Worm (Caenorhabditis elegans) whole organism, L4 larva: ENCODE data around the gene F10D7.3.

ENCODE experiments used
- F26F4.8 ChIP-seq: fragments of 200-800 bp; sonication (Bioruptor generic); conservative IDR thresholded peaks from 2 replicates; pipeline ENCODE4 v1.3.6; 2022; ENCODE audit warnings: missing genetic modification characterization, missing compliant biosample characterization
- F49E8.2 ChIP-seq: sonication (generic microtip); optimal IDR thresholded peaks from 2 replicates; lab custom pipeline; 2016; ENCODE audit warnings: missing compliant biosample characterization, mild to moderate bottlenecking, missing genetic modification characterization, borderline replicate concordance
- T26A8.4 ChIP-seq: fragments of 200-800 bp; sonication (Bioruptor generic); IDR thresholded peaks from 2 replicates; pipeline ENCODE4 v1.3.6; 2022; ENCODE audit warnings: missing genetic modification characterization, missing compliant biosample characterization
- ZK337.2 ChIP-seq: fragments of 200-800 bp; sonication (Bioruptor generic); IDR thresholded peaks from 2 replicates; pipeline ENCODE4 v1.3.6; 2022; ENCODE audit warnings: missing genetic modification reagents, missing genetic modification characterization, missing compliant biosample characterization
- ama-1 ChIP-seq: fragments of 150-350 bp; optimal IDR thresholded peaks from 2 replicates; lab custom pipeline; 2014; ENCODE audit warnings: inconsistent platforms, mixed read lengths
- arid-1 ChIP-seq: fragments of 200-800 bp; sonication (Bioruptor generic); conservative IDR thresholded peaks from 2 replicates; pipeline ENCODE4 v1.3.6; 2022; ENCODE audit warnings: missing genetic modification reagents, missing genetic modification characterization, missing compliant biosample characterization
- daf-12 ChIP-seq: fragments of 150-350 bp; optimal IDR thresholded peaks from 2 replicates; lab custom pipeline; 2014; ENCODE audit warnings: missing biosample characterization, missing genetic modification reagents, missing genetic modification characterization
- daf-16 ChIP-seq, 3 experiments: sonication (generic microtip); optimal IDR thresholded peaks; 2 replicates each; lab custom pipeline; 2016 to 2017; ENCODE audit warnings: missing genetic modification characterization in 3 of 3, missing genetic modification reagents in 3 of 3, mild to moderate bottlenecking in 2 of 3, missing compliant biosample characterization in 2 of 3, missing biosample characterization in 1 of 3, moderate library complexity in 1 of 3
- dmd-8 ChIP-seq: fragments of 200-800 bp; sonication (Bioruptor generic); IDR thresholded peaks from 2 replicates; pipeline ENCODE4 v1.3.6; 2022; ENCODE audit warnings: missing genetic modification characterization, missing compliant biosample characterization
- dpl-1 ChIP-seq: fragments of 150-350 bp; optimal IDR thresholded peaks from 2 replicates; lab custom pipeline; 2014; ENCODE audit warnings: missing biosample characterization, missing genetic modification reagents, missing genetic modification characterization
- egl-43 ChIP-seq: fragments of 200-800 bp; sonication (Bioruptor generic); IDR thresholded peaks from 2 replicates; pipeline ENCODE4 v1.3.6; 2022; ENCODE audit warnings: missing genetic modification reagents, missing genetic modification characterization, missing compliant biosample characterization
- gei-8 ChIP-seq: fragments of 200-800 bp; sonication (Bioruptor generic); optimal IDR thresholded peaks from 2 replicates; lab custom pipeline; 2018; ENCODE audit warnings: mild to moderate bottlenecking, missing genetic modification characterization, missing compliant biosample characterization
- hif-1 ChIP-seq, 2 experiments: sonication (generic microtip); optimal IDR thresholded peaks; 2 replicates each; lab custom pipeline; 2016 to 2017; ENCODE audit warnings: missing compliant biosample characterization in 2 of 2, missing genetic modification characterization in 2 of 2, missing genetic modification reagents in 2 of 2, missing genotype in 2 of 2, mild to moderate bottlenecking in 1 of 2
- hlh-11 ChIP-seq: fragments of 200-800 bp; sonication (Bioruptor generic); optimal IDR thresholded peaks from 2 replicates; lab custom pipeline; 2018; ENCODE audit warnings: mild to moderate bottlenecking, missing genetic modification characterization, missing compliant biosample characterization
- hlh-30 ChIP-seq: sonication (generic microtip); optimal IDR thresholded peaks from 2 replicates; lab custom pipeline; 2017; ENCODE audit warnings: antibody characterized with exemption, mild to moderate bottlenecking, missing genetic modification characterization, missing compliant biosample characterization; ENCODE audit not compliant: insufficient read depth
- hmg-1.1 ChIP-seq: fragments of 200-800 bp; sonication (Bioruptor generic); IDR thresholded peaks from 2 replicates; pipeline ENCODE4 v1.3.6; 2022; ENCODE audit warnings: missing genetic modification reagents, missing genetic modification characterization, missing compliant biosample characterization
- mdl-1 ChIP-seq, 2 experiments: fragments of 150-350 bp in 1 of 2; sonication (generic microtip) in 1 of 2; optimal IDR thresholded peaks; 2 replicates each; lab custom pipeline; 2014 to 2017; ENCODE audit warnings: missing biosample characterization in 2 of 2, missing genetic modification characterization in 2 of 2
- mep-1 ChIP-seq: fragments of 150-350 bp; sonication (generic microtip); optimal IDR thresholded peaks from 3 replicates; lab custom pipeline; 2014; ENCODE audit warnings: missing biosample characterization, missing genetic modification characterization
- nhr-102 ChIP-seq: sonication (generic microtip); optimal IDR thresholded peaks from 2 replicates; lab custom pipeline; 2016; ENCODE audit warnings: mild to moderate bottlenecking, missing genetic modification characterization, moderate library complexity, missing compliant biosample characterization
- nhr-11 ChIP-seq: fragments of 150-350 bp; optimal IDR thresholded peaks from 2 replicates; lab custom pipeline; 2014; ENCODE audit warnings: missing biosample characterization, missing genetic modification characterization
- nhr-237 ChIP-seq: sonication (generic microtip); optimal IDR thresholded peaks from 2 replicates; lab custom pipeline; 2017; ENCODE audit warnings: missing biosample characterization, missing genetic modification characterization
- nhr-25 ChIP-seq: sonication (generic microtip); optimal IDR thresholded peaks from 2 replicates; lab custom pipeline; 2017; ENCODE audit warnings: missing genetic modification characterization, mild to moderate bottlenecking, missing compliant biosample characterization, antibody characterized with exemption, moderate library complexity, borderline replicate concordance; ENCODE audit not compliant: insufficient read depth
- nhr-28 ChIP-seq: fragments of 150-350 bp; optimal IDR thresholded peaks from 2 replicates; lab custom pipeline; 2014; ENCODE audit warnings: missing biosample characterization, missing genetic modification characterization
- nhr-41 ChIP-seq: fragments of 200-800 bp; sonication (Bioruptor generic); IDR thresholded peaks from 2 replicates; pipeline ENCODE4 v1.3.6; 2022; ENCODE audit warnings: missing genetic modification reagents, missing genetic modification characterization, missing compliant biosample characterization
- nhr-6 ChIP-seq: fragments of 150-350 bp; optimal IDR thresholded peaks from 2 replicates; lab custom pipeline; 2014; ENCODE audit warnings: missing biosample characterization, missing genetic modification characterization
- nhr-76 ChIP-seq: fragments of 150-350 bp; optimal IDR thresholded peaks from 2 replicates; lab custom pipeline; 2014; ENCODE audit warnings: missing biosample characterization, missing genetic modification characterization
- pqm-1 ChIP-seq: sonication (generic microtip); optimal IDR thresholded peaks from 2 replicates; lab custom pipeline; 2017; ENCODE audit warnings: missing biosample characterization, missing genetic modification characterization
- set-16 ChIP-seq: fragments of 200-800 bp; sonication (Bioruptor generic); IDR thresholded peaks from 2 replicates; pipeline ENCODE4 v1.3.6; 2022; ENCODE audit warnings: missing genetic modification reagents, missing genetic modification characterization, missing compliant biosample characterization
- tag-97 ChIP-seq: fragments of 200-800 bp; sonication (Bioruptor generic); IDR thresholded peaks from 2 replicates; pipeline ENCODE4 v1.3.6; 2022; ENCODE audit warnings: missing genetic modification characterization, missing compliant biosample characterization
- tra-1 ChIP-seq: fragments of 200-800 bp; sonication (Bioruptor generic); IDR thresholded peaks from 2 replicates; pipeline ENCODE4 v1.3.6; 2022; ENCODE audit warnings: missing genetic modification reagents, missing genetic modification characterization, missing compliant biosample characterization
- unc-62 ChIP-seq, 3 experiments: fragments of 150-350 bp in 1 of 3; sonication (generic microtip); optimal IDR thresholded peaks in 2 of 3; peaks in 1 of 3; 1 replicate in 1 of 3; 2 replicates in 2 of 3; lab custom pipeline; 2014 to 2017; ENCODE audit warnings: missing biosample characterization in 3 of 3, missing genetic modification characterization in 3 of 3, missing genetic modification reagents in 3 of 3, missing genotype in 1 of 3
- zfp-2 ChIP-seq: sonication (generic microtip); optimal IDR thresholded peaks from 2 replicates; lab custom pipeline; 2016; ENCODE audit warnings: mild to moderate bottlenecking, missing genetic modification characterization, missing compliant biosample characterization

Gene F10D7.3

DNA sequence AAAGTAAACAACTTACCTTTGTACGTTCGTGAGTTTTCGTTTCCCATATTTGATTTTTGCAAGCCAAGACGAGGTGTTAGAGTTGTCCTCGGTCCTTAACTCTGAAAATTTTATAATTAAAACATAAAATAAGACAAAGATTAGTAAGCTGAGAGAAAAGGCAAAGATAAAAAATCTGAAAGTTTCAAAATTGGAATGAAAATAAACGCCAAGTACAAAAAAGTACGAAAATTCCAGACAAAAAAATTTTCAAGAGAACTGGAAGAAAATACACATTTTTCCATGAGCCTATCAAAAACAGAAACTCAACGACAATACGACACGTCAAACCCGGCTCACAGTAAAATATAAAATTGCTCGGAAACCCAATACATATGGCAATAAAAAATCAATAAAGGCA is 17.1 kb upstream of the F10D7.3 start, which contains the start of gene F10D7.5:
Gene F10D7.5 (minus strand): TSS at position 101 of the 400 bp plus-strand sequence.
- TF ChIP-seq nhr-25 (tag; lab: Kevin White, UChicago) (no peak), mep-1 (tag; lab: Kevin White, UChicago) (no peak), nhr-102 (tag; lab: Kevin White, UChicago) (no peak), zfp-2 (tag; lab: Kevin White, UChicago) (no peak), gei-8 (GFP tag; lab: Kevin White, UChicago) (no peak), mdl-1 (tag; optimal IDR thresholded peaks at IDR 0.05; lab: Kevin White, UChicago) (no peak), ZK337.2 (no peak), egl-43 (no peak), nhr-6 (tag; lab: Kevin White, UChicago) (no peak), hmg-1.1 (GFP tag; lab: Robert Waterston, UW) (no peak), dmd-8 (GFP tag; lab: Robert Waterston, UW) (no peak)

DNA sequence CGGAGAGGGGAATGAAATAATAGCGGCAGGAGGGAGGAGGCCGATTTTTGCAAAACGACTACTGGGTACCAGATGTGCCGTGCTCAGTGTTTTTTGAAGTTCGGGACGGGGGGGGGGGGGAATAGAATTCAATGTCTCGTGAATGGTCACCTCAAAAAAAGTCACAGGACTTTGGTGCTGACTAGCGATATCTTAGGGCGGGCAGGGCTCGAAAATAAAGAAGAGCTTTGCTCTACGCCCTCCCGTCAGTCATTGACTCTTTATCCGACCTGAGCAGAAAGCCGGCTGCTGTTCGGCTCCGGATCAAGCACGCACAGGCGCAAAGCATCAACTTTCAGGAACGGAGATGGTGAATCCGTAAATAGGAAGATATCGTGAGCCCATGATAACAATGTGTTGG is 16.1 kb upstream of the F10D7.3 start:
- TF ChIP-seq daf-12 (tag; lab: Kevin White, UChicago) = no peak
- peak in 1 of 2 experiments; percentile 96 for TF ChIP-seq unc-62 (GFP tag; optimal IDR thresholded peaks at IDR 0.05 in 1 of 2; lab: Kevin White, UChicago)
- TF ChIP-seq unc-62 (tag; optimal IDR thresholded peaks at IDR 0.05; lab: Kevin White, UChicago) = no peak
- no peak for TF ChIP-seq ama-1 (lab: Kevin White, UChicago)
- peak; percentile 43 for TF ChIP-seq set-16 (GFP tag; lab: Robert Waterston, UW)
- TF ChIP-seq, all 104 proteins: peak for 2

DNA sequence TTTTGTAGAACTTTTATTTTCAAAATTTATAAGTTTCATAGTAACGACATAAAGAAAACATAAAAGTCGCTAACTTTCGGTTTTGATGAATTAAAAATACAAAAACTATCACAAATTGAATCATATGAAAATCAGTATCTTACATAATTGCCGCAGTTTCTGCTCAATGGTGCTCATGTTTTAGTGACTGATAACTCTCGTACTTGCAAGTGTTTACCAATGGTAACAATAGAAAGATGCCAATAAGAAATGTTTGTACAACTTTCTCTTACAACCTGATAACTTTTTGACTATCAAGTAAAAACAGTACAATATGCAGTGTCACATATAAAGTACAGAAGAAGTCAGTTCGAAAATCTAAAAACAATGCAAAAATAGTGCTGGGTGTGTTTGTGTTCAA is 11.7 kb upstream of the F10D7.3 start:
- TF ChIP-seq F26F4.8 (GFP tag; lab: Robert Waterston, UW) = no peak
- TF ChIP-seq pqm-1 (tag; lab: Kevin White, UChicago) = peak; percentile 53
- TF ChIP-seq unc-62 (GFP tag; optimal IDR thresholded peaks at IDR 0.05 in 1 of 2; lab: Kevin White, UChicago) = peak in 1 of 2 experiments; percentile 78
- TF ChIP-seq unc-62 (tag; optimal IDR thresholded peaks at IDR 0.05; lab: Kevin White, UChicago) = no peak
- no peak for TF ChIP-seq tag-97
- TF ChIP-seq nhr-237 (tag; lab: Kevin White, UChicago) = no peak
- TF ChIP-seq nhr-28 (tag; lab: Kevin White, UChicago) = peak; percentile 1
- TF ChIP-seq daf-16 (GFP tag; optimal IDR thresholded peaks at IDR 0.05; lab: Kevin White, UChicago) = no peak
- TF ChIP-seq daf-16 (tag; optimal IDR thresholded peaks at IDR 0.05; lab: Kevin White, UChicago) = peak; percentile 81

DNA sequence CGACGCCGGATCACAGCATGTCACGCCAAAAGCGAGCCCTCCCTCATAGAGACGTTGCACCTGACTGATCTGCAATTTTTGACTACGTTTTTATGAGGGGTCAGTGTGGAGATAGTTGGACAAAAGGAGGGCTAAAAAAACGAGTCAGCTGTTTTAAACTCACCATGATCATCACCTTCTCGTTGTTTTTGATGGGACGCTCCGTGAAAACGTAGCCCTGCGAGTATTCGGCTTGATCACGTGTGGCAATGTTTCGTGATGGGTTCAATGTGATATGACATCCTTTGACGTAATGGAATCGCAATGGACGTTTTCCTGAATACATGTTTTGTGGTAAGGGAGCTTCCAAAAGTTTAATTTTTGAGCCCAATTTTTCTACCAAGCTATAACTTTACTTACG is 10.7 kb upstream of the F10D7.3 start:
- TF ChIP-seq nhr-237 (tag; lab: Kevin White, UChicago) (no peak), F49E8.2 (tag; lab: Kevin White, UChicago) (no peak), nhr-76 (tag; lab: Kevin White, UChicago) (no peak), hlh-11 (tag; lab: Kevin White, UChicago) (peak; percentile 19), nhr-11 (tag; lab: Kevin White, UChicago) (peak; percentile 80), unc-62 (GFP tag; optimal IDR thresholded peaks at IDR 0.05 in 1 of 2; lab: Kevin White, UChicago) (peak in 1 of 2 experiments; percentile 85), unc-62 (tag; optimal IDR thresholded peaks at IDR 0.05; lab: Kevin White, UChicago) (no peak), dpl-1 (GFP tag; lab: Kevin White, UChicago) (no peak), hif-1 (tag; optimal IDR thresholded peaks at IDR 0.05; lab: Kevin White, UChicago) (peak in 1 of 2 experiments; percentile 25), arid-1 (GFP tag; lab: Robert Waterston, UW) (no peak), daf-16 (GFP tag; optimal IDR thresholded peaks at IDR 0.05; lab: Kevin White, UChicago) (peak in 1 of 2 experiments; percentile 20), daf-16 (tag; optimal IDR thresholded peaks at IDR 0.05; lab: Kevin White, UChicago) (no peak), hlh-30 (tag; lab: Kevin White, UChicago) (peak; percentile 46), tra-1 (GFP tag; lab: Robert Waterston, UW) (no peak)

DNA sequence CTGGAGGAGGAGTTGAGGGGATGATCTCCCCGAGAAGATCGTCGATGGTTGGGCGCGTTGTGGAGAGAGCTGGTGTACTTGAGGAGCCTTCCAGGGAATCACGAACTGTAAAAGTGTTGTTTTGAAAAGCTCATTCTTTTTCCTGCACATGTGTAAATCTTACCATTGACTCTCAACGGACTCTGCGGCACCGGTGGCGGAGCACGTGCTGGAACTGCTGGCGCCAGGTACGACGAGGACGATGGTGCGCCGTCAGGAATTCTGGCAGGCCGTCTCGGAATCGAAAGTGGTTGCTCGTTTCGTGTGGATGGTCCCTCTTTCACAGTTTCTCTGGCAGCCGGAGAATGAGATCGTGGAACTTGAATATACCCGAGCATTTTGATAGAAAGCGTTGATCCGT is 9.9 kb upstream of the F10D7.3 start:
- TF ChIP-seq set-16 (GFP tag; lab: Robert Waterston, UW) (peak; percentile 70; the same call in 1 of the 2 replicates), unc-62 (GFP tag; optimal IDR thresholded peaks at IDR 0.05 in 1 of 2; lab: Kevin White, UChicago) (peak in 1 of 2 experiments; percentile 17), unc-62 (tag; optimal IDR thresholded peaks at IDR 0.05; lab: Kevin White, UChicago) (no peak), ZK337.2 (no peak), nhr-41 (GFP tag; lab: Robert Waterston, UW) (no peak), F49E8.2 (tag; lab: Kevin White, UChicago) (no peak), egl-43 (no peak), T26A8.4 (no peak)
